Fruit fly (Drosophila melanogaster) whole organism, wandering third instar larva: ENCODE measurements around the gene CG31673.

Experiments used
- Abd-B ChIP-seq: fragments of >200 bp; optimal IDR thresholded peaks from 2 replicates; lab custom pipeline; 2017; ENCODE audit warnings: missing biosample characterization, missing genetic modification characterization
- CG32264 ChIP-seq: fragments of 200-800 bp; sonication (Bioruptor generic); optimal IDR thresholded peaks from 2 replicates; lab custom pipeline; 2016; ENCODE audit warnings: missing biosample characterization, missing genetic modification characterization
- CG9705 ChIP-seq: fragments of 200-800 bp; sonication (Bioruptor generic); optimal IDR thresholded peaks from 2 replicates; lab custom pipeline; 2018; ENCODE audit warnings: missing biosample characterization, mild to moderate bottlenecking, missing genetic modification characterization
- CrebA ChIP-seq: fragments of 200-800 bp; sonication (Bioruptor generic); optimal IDR thresholded peaks from 2 replicates; lab custom pipeline; 2016; ENCODE audit warnings: missing biosample characterization, mild to moderate bottlenecking, missing genetic modification characterization, borderline replicate concordance
- Dfd ChIP-seq: fragments of >200 bp; optimal IDR thresholded peaks from 2 replicates; lab custom pipeline; 2017; ENCODE audit warnings: missing biosample characterization, missing genetic modification characterization
- Dif ChIP-seq: fragments of 200-275, 200-300 bp; sonication (Bioruptor generic); optimal IDR thresholded peaks from 2 replicates; lab custom pipeline; 2018; ENCODE audit warnings: missing biosample characterization, missing genetic modification characterization; ENCODE audit not compliant: partially characterized antibody
- GATAd ChIP-seq: sonication (Bioruptor generic); optimal IDR thresholded peaks from 2 replicates; lab custom pipeline; 2016; ENCODE audit warnings: missing biosample characterization, missing genetic modification characterization
- HLH106 ChIP-seq: fragments of 200-800 bp; optimal IDR thresholded peaks from 3 replicates; lab custom pipeline; 2019; ENCODE audit warnings: missing biosample characterization, mild to moderate bottlenecking, missing genetic modification characterization, moderate library complexity
- Hnf4 ChIP-seq: fragments of 200-800 bp; sonication (Bioruptor generic); optimal IDR thresholded peaks from 2 replicates; lab custom pipeline; 2016; ENCODE audit warnings: missing biosample characterization, mild to moderate bottlenecking, missing genetic modification characterization
- Hr78 ChIP-seq: fragments of >200 bp; optimal IDR thresholded peaks from 2 replicates; lab custom pipeline; 2017; ENCODE audit warnings: missing biosample characterization, missing genetic modification characterization
- Hr83 ChIP-seq: fragments of 200-300 bp; sonication (Bioruptor generic); optimal IDR thresholded peaks from 2 replicates; lab custom pipeline; 2016; ENCODE audit warnings: missing biosample characterization, mild to moderate bottlenecking, missing genetic modification characterization, moderate library complexity; ENCODE audit not compliant: poor library complexity, severe bottlenecking
- Jra ChIP-seq: sonication (Bioruptor generic); optimal IDR thresholded peaks from 2 replicates; lab custom pipeline; 2016; ENCODE audit warnings: missing biosample characterization, missing genetic modification characterization
- Mio ChIP-seq: sonication (Bioruptor generic); optimal IDR thresholded peaks from 2 replicates; lab custom pipeline; 2016; ENCODE audit warnings: missing biosample characterization, missing genetic modification characterization
- Myc ChIP-seq: fragments of >200 bp; optimal IDR thresholded peaks from 2 replicates; lab custom pipeline; 2017
- N ChIP-seq: fragments of >200 bp; optimal IDR thresholded peaks from 2 replicates; lab custom pipeline; 2018; ENCODE audit warnings: missing biosample characterization, missing external identifiers, missing genetic modification characterization
- OdsH ChIP-seq: fragments of 200-800 bp; sonication (Bioruptor generic); optimal IDR thresholded peaks from 2 replicates; lab custom pipeline; 2016; ENCODE audit warnings: missing biosample characterization, mild to moderate bottlenecking, missing genetic modification characterization
- Rel ChIP-seq, 2 experiments: fragments of 200-800 bp; sonication (Bioruptor generic) in 1 of 2; optimal IDR thresholded peaks; 2 replicates in 1 of 2; 3 replicates in 1 of 2; lab custom pipeline; 2016 to 2019; ENCODE audit warnings: mild to moderate bottlenecking in 2 of 2, missing biosample characterization in 2 of 2, missing genetic modification characterization in 2 of 2, moderate library complexity in 1 of 2
- Sp1 ChIP-seq: fragments of 200-800 bp; sonication (Bioruptor generic); optimal IDR thresholded peaks from 3 replicates; lab custom pipeline; 2019; ENCODE audit warnings: missing biosample characterization, mild to moderate bottlenecking, missing genetic modification characterization, moderate library complexity
- Vsx2 ChIP-seq: fragments of 200-300, 225-300 bp; sonication (Bioruptor generic); optimal IDR thresholded peaks from 2 replicates; lab custom pipeline; 2018; ENCODE audit warnings: missing biosample characterization, missing genetic modification characterization; ENCODE audit not compliant: partially characterized antibody
- br ChIP-seq: fragments of 200-800 bp; sonication (Bioruptor generic); optimal IDR thresholded peaks from 2 replicates; lab custom pipeline; 2016; ENCODE audit warnings: missing biosample characterization, missing genetic modification characterization
- brk ChIP-seq: fragments of 200-800 bp; sonication (Bioruptor generic); optimal IDR thresholded peaks from 2 replicates; lab custom pipeline; 2016; ENCODE audit warnings: missing biosample characterization, mild to moderate bottlenecking, missing genetic modification characterization
- dl ChIP-seq, 2 experiments: fragments of 175-275, 200-275 bp in 1 of 2; fragments of 200-275 bp in 1 of 2; sonication (Bioruptor generic); optimal IDR thresholded peaks; lab custom pipeline; 2018; ENCODE audit warnings: mild to moderate bottlenecking in 2 of 2, missing biosample characterization in 2 of 2, missing genetic modification characterization in 2 of 2, moderate library complexity in 2 of 2; ENCODE audit not compliant: partially characterized antibody in 2 of 2, insufficient read depth in 1 of 2
- dmrt93B ChIP-seq: fragments of 200-800 bp; sonication (Bioruptor generic); optimal IDR thresholded peaks from 2 replicates; lab custom pipeline; 2018; ENCODE audit warnings: missing biosample characterization, mild to moderate bottlenecking, missing genetic modification characterization
- dsf ChIP-seq: sonication (Bioruptor generic); optimal IDR thresholded peaks from 2 replicates; lab custom pipeline; 2016; ENCODE audit warnings: missing biosample characterization, missing genetic modification characterization, borderline replicate concordance
- ey ChIP-seq: fragments of 200-800 bp; sonication (Bioruptor generic); optimal IDR thresholded peaks from 2 replicates; lab custom pipeline; 2016; ENCODE audit warnings: missing biosample characterization, missing genetic modification characterization
- foxo ChIP-seq, 2 experiments: fragments of 200-800 bp; sonication (Bioruptor generic); optimal IDR thresholded peaks; 2 replicates in 1 of 2; 3 replicates in 1 of 2; lab custom pipeline; 2016 to 2017; ENCODE audit warnings: missing biosample characterization in 2 of 2, missing genetic modification characterization in 2 of 2
- fru ChIP-seq: fragments of 200-800 bp; sonication (Bioruptor generic); optimal IDR thresholded peaks from 3 replicates; lab custom pipeline; 2016; ENCODE audit warnings: missing biosample characterization, mild to moderate bottlenecking, missing genetic modification characterization
- h ChIP-seq: fragments of 200-800 bp; sonication (Bioruptor generic); optimal IDR thresholded peaks from 3 replicates; lab custom pipeline; 2016; ENCODE audit warnings: missing biosample characterization, mild to moderate bottlenecking, missing genetic modification characterization
- jim ChIP-seq: fragments of 175-275, 200-325 bp; sonication (Bioruptor generic); optimal IDR thresholded peaks from 2 replicates; lab custom pipeline; 2016; ENCODE audit warnings: missing biosample characterization, mild to moderate bottlenecking, missing genetic modification characterization
- lola ChIP-seq: fragments of >200 bp; optimal IDR thresholded peaks from 2 replicates; lab custom pipeline; 2017; ENCODE audit warnings: missing biosample characterization, missing genetic modification characterization
- pan ChIP-seq: fragments of >200 bp; optimal IDR thresholded peaks from 2 replicates; lab custom pipeline; 2017
- psq ChIP-seq: fragments of 200-800 bp; sonication (Bioruptor generic); optimal IDR thresholded peaks from 3 replicates; lab custom pipeline; 2017; ENCODE audit warnings: missing biosample characterization, mild to moderate bottlenecking, missing genetic modification characterization, moderate library complexity
- rgr ChIP-seq: fragments of 200-800 bp; sonication (Bioruptor generic); optimal IDR thresholded peaks from 3 replicates; lab custom pipeline; 2016; ENCODE audit warnings: missing biosample characterization, mild to moderate bottlenecking, missing genetic modification characterization
- sage ChIP-seq: fragments of 200-800 bp; sonication (Bioruptor generic); optimal IDR thresholded peaks from 2 replicates; lab custom pipeline; 2016; ENCODE audit warnings: missing biosample characterization, mild to moderate bottlenecking, missing genetic modification characterization
- sv ChIP-seq: fragments of 200-800 bp; sonication (Bioruptor generic); optimal IDR thresholded peaks from 3 replicates; lab custom pipeline; 2016; ENCODE audit warnings: missing biosample characterization, missing genetic modification characterization
- tai ChIP-seq: sonication (Bioruptor generic); optimal IDR thresholded peaks from 2 replicates; lab custom pipeline; 2016; ENCODE audit warnings: missing biosample characterization, missing genetic modification characterization
- usp ChIP-seq: fragments of >200 bp; optimal IDR thresholded peaks from 2 replicates; lab custom pipeline; 2017; ENCODE audit warnings: missing biosample characterization, missing genetic modification characterization
- woc ChIP-seq: sonication (Bioruptor generic); optimal IDR thresholded peaks from 2 replicates; lab custom pipeline; 2016; ENCODE audit warnings: missing biosample characterization, mild to moderate bottlenecking, missing genetic modification characterization

Gene CG31673

DNA sequence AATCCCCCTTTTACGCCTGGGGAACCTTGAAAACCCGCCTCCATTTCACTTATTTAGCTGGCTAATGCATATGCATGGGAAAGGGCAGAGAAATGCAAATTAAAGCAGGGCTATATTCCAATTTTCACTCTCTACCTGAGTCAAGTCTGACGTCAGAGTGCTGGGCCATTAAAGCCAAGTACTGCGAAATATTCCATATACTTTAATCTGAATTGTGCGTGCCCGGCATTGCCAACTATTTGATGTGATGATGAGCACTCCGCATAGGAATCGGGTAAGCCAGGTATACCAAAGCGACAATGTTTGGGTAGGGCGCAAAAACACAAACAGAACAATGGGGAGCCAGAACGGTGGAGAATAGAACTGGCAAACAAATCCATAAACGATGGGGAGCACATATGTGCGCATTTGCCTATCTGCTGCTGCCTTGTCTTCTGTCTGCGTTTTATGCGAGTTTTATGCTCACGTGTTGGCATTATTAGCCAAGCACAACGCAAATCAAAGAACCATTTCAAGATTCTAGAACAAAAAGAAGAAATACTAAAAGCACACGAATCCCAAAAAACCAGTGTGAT, 50.2 kb downstream of the CG31673 start:
- TF ChIP-seq psq, result no peak
- TF ChIP-seq pan (lab: Kevin White, UChicago), result no peak
- no peak for TF ChIP-seq tai (GFP tag; lab: Kevin White, UChicago)
- no peak for TF ChIP-seq brk (GFP tag; lab: Kevin White, UChicago)
- TF ChIP-seq ey (GFP tag; lab: Kevin White, UChicago), result no peak
- TF ChIP-seq OdsH, result no peak
- no peak for TF ChIP-seq CG9705 (GFP tag; lab: Kevin White, UChicago)
- no peak for TF ChIP-seq sage (GFP tag; lab: Kevin White, UChicago)
- TF ChIP-seq, all 38 proteins: peak for 0

dm6 chr2L:20880476-20880875, 51.1 kb downstream of the CG31673 start:
- TF ChIP-seq dmrt93B (GFP tag; lab: Kevin White, UChicago) (no peak), CG9705 (GFP tag; lab: Kevin White, UChicago) (no peak), CG32264 (no peak), N (GFP tag; lab: Kevin White, UChicago) (no peak), Hr83 (GFP tag; lab: Kevin White, UChicago) (no peak), pan (lab: Kevin White, UChicago) (no peak), OdsH (peak; percentile 41), Myc (no peak), Dfd (GFP tag; lab: Kevin White, UChicago) (no peak), sage (GFP tag; lab: Kevin White, UChicago) (no peak), Vsx2 (GFP tag; lab: Kevin White, UChicago) (no peak), Dif (GFP tag; lab: Kevin White, UChicago) (no peak), rgr (GFP tag; lab: Kevin White, UChicago) (peak; percentile 27), psq (peak; percentile 35), woc (GFP tag; lab: Kevin White, UChicago) (no peak), fru (GFP tag; lab: Kevin White, UChicago) (peak; percentile 42), Hnf4 (GFP tag; lab: Kevin White, UChicago) (no peak), h (GFP tag; lab: Kevin White, UChicago) (no peak), Rel (GFP tag; optimal IDR thresholded peaks at IDR 0.05; lab: Kevin White, UChicago) (no peak), Rel (tag; optimal IDR thresholded peaks at IDR 0.05; lab: Kevin White, UChicago) (no peak), GATAd (GFP tag; lab: Kevin White, UChicago) (no peak), CrebA (GFP tag; lab: Kevin White, UChicago) (no peak), Mio (GFP tag; lab: Kevin White, UChicago) (no peak), Jra (GFP tag; lab: Kevin White, UChicago) (no peak), br (GFP tag; lab: Kevin White, UChicago) (peak; percentile 53), HLH106 (peak; percentile 15), foxo (GFP tag; optimal IDR thresholded peaks at IDR 0.05; lab: Kevin White, UChicago) (peak in 1 of 2 experiments; percentile 57), Abd-B (no peak), usp (GFP tag; lab: Kevin White, UChicago) (no peak), sv (GFP tag; lab: Kevin White, UChicago) (no peak), dl (GFP tag; optimal IDR thresholded peaks at IDR 0.05; lab: Kevin White, UChicago; ENCODE audit: insufficient read depth in 1 of 2, partially characterized antibody in 2 of 2) (no peak), dsf (GFP tag; lab: Kevin White, UChicago) (no peak), brk (GFP tag; lab: Kevin White, UChicago) (no peak), lola (GFP tag; lab: Kevin White, UChicago) (no peak), Hr78 (GFP tag; lab: Kevin White, UChicago) (no peak), ey (GFP tag; lab: Kevin White, UChicago) (peak; percentile 26), jim (GFP tag; lab: Kevin White, UChicago) (no peak), tai (GFP tag; lab: Kevin White, UChicago) (no peak), Sp1 (GFP tag; lab: Kevin White, UChicago) (no peak)
- TF ChIP-seq, all 38 proteins: peak for 8
